Fruit fly (Drosophila melanogaster) whole organism, embryonic: Measurements from ENCODE around the gene CG6040.

Experiments used
- CG10431 ChIP-seq: fragments of 200-800 bp; sonication (Bioruptor generic); optimal IDR thresholded peaks from 3 replicates; lab custom pipeline; 2018; ENCODE audit warnings: missing biosample characterization, mild to moderate bottlenecking, missing genetic modification characterization
- CG13123 ChIP-seq: fragments of 200-800 bp; sonication (Bioruptor generic); optimal IDR thresholded peaks from 2 replicates; lab custom pipeline; 2016; ENCODE audit warnings: missing biosample characterization, missing genetic modification characterization
- CG13296 ChIP-seq: fragments of 200-800 bp; sonication (Bioruptor generic); optimal IDR thresholded peaks from 3 replicates; lab custom pipeline; 2018; ENCODE audit warnings: missing biosample characterization, mild to moderate bottlenecking, missing genetic modification characterization
- CG14860 ChIP-seq: fragments of 200-800 bp; sonication (Bioruptor generic); IDR thresholded peaks from 3 replicates; pipeline ENCODE4 v1.3.6; 2022; ENCODE audit warnings: missing biosample characterization, missing genetic modification characterization; ENCODE audit not compliant: partially characterized antibody
- CG14965 ChIP-seq: fragments of 200-800 bp; sonication (Bioruptor generic); optimal IDR thresholded peaks from 2 replicates; lab custom pipeline; 2016; ENCODE audit warnings: missing biosample characterization, missing genetic modification characterization, borderline replicate concordance
- CG1647 ChIP-seq: fragments of 200-800 bp; sonication (Bioruptor generic); optimal IDR thresholded peaks from 3 replicates; lab custom pipeline; 2016; ENCODE audit warnings: missing biosample characterization, missing genetic modification characterization
- CG34224 ChIP-seq: fragments of 200-800 bp; sonication (Bioruptor generic); IDR thresholded peaks from 3 replicates; pipeline ENCODE4 v1.3.6; 2022; ENCODE audit warnings: missing biosample characterization, missing genetic modification characterization; ENCODE audit not compliant: partially characterized antibody
- CG6683 ChIP-seq: fragments of 200-800 bp; sonication (Bioruptor generic); optimal IDR thresholded peaks from 2 replicates; lab custom pipeline; 2017; ENCODE audit warnings: missing biosample characterization, mild to moderate bottlenecking, missing genetic modification characterization, missing genetic modification reagents
- CG7839 ChIP-seq: fragments of 200-800 bp; sonication (Bioruptor generic); optimal IDR thresholded peaks from 3 replicates; lab custom pipeline; 2018; ENCODE audit warnings: missing biosample characterization, mild to moderate bottlenecking, missing genetic modification characterization, moderate library complexity
- CG8944 ChIP-seq: fragments of 200-800 bp; sonication (Bioruptor generic); optimal IDR thresholded peaks from 3 replicates; lab custom pipeline; 2016; ENCODE audit warnings: missing biosample characterization, missing genetic modification characterization
- Deaf1 ChIP-seq: fragments of 200-800 bp; optimal IDR thresholded peaks from 3 replicates; lab custom pipeline; 2019; ENCODE audit warnings: missing biosample characterization, mild to moderate bottlenecking, missing genetic modification characterization, moderate library complexity
- Elba2 ChIP-seq: fragments of 200-800 bp; sonication (Bioruptor generic); optimal IDR thresholded peaks from 3 replicates; lab custom pipeline; 2016; ENCODE audit warnings: missing biosample characterization, missing genetic modification characterization
- Fer2 ChIP-seq: fragments of 200-800 bp; sonication (Bioruptor generic); optimal IDR thresholded peaks from 2 replicates; lab custom pipeline; 2018; ENCODE audit warnings: missing biosample characterization, mild to moderate bottlenecking, missing genetic modification characterization, moderate library complexity
- Lim3 ChIP-seq: fragments of 200-800 bp; sonication (Bioruptor generic); IDR thresholded peaks from 2 replicates; pipeline ENCODE4 v1.3.6; 2022; ENCODE audit warnings: missing biosample characterization, missing genetic modification characterization
- Med ChIP-seq: fragments of 200-800 bp; sonication (Bioruptor generic); peaks from one replicate; lab custom pipeline; 2016; ENCODE audit warnings: missing biosample characterization, missing genetic modification characterization, mild to moderate bottlenecking, inconsistent platforms, moderate library complexity
- Neu2 ChIP-seq: fragments of 200-800 bp; sonication (Bioruptor generic); optimal IDR thresholded peaks from 3 replicates; lab custom pipeline; 2016; ENCODE audit warnings: missing biosample characterization, missing genetic modification characterization, borderline replicate concordance
- Oaz ChIP-seq: fragments of 200-800 bp; sonication (Bioruptor generic); IDR thresholded peaks from 2 replicates; pipeline ENCODE4 v1.3.6; 2022; ENCODE audit warnings: missing biosample characterization, missing genetic modification characterization
- Optix ChIP-seq: fragments of 200-800 bp; sonication (Bioruptor generic); IDR thresholded peaks from 3 replicates; pipeline ENCODE4 v1.3.6; 2022; ENCODE audit warnings: missing biosample characterization, missing genetic modification characterization
- Rx ChIP-seq: fragments of 200-800 bp; sonication (Bioruptor generic); IDR thresholded peaks from 2 replicates; pipeline ENCODE4 v1.3.6; 2022; ENCODE audit warnings: missing biosample characterization, missing genetic modification characterization
- Side ChIP-seq: fragments of 200-800 bp; sonication (Bioruptor generic); optimal IDR thresholded peaks from 2 replicates; lab custom pipeline; 2016; ENCODE audit warnings: missing biosample characterization, missing genetic modification characterization
- abd-A ChIP-seq: fragments of 200-800 bp; sonication (Bioruptor generic); optimal IDR thresholded peaks from 3 replicates; lab custom pipeline; 2019; ENCODE audit warnings: missing biosample characterization, mild to moderate bottlenecking, missing genetic modification characterization, moderate library complexity
- ac ChIP-seq: fragments of 200-800 bp; sonication (Bioruptor generic); optimal IDR thresholded peaks from 3 replicates; lab custom pipeline; 2017; ENCODE audit warnings: missing biosample characterization, mild to moderate bottlenecking, missing genetic modification characterization
- ap ChIP-seq: fragments of 200-800 bp; sonication (Bioruptor generic); IDR thresholded peaks from 2 replicates; pipeline ENCODE4 v1.3.6; 2022; ENCODE audit warnings: missing biosample characterization, missing genetic modification characterization
- chn ChIP-seq: fragments of 200-800 bp; sonication (Bioruptor generic); optimal IDR thresholded peaks from 2 replicates; lab custom pipeline; 2016; ENCODE audit warnings: missing biosample characterization, missing genetic modification characterization
- crol ChIP-seq: fragments of 200-800 bp; sonication (Bioruptor generic); IDR thresholded peaks from 2 replicates; pipeline ENCODE4 v1.3.6; 2022; ENCODE audit warnings: missing biosample characterization, missing genetic modification characterization
- crp ChIP-seq, 2 experiments: fragments of 200-800 bp; sonication (Bioruptor generic); optimal IDR thresholded peaks; 2 replicates in 1 of 2; 3 replicates in 1 of 2; lab custom pipeline; 2017; ENCODE audit warnings: missing biosample characterization in 2 of 2, missing genetic modification characterization in 2 of 2, mild to moderate bottlenecking in 1 of 2, moderate library complexity in 1 of 2
- dysf ChIP-seq: fragments of 200-800 bp; sonication (Bioruptor generic); IDR thresholded peaks from 3 replicates; pipeline ENCODE4 v1.3.6; 2022; ENCODE audit warnings: missing biosample characterization, missing genetic modification characterization
- gem ChIP-seq: fragments of 200-800 bp; sonication (Bioruptor generic); optimal IDR thresholded peaks from 2 replicates; lab custom pipeline; 2019; ENCODE audit warnings: missing biosample characterization, mild to moderate bottlenecking, missing genetic modification characterization, moderate library complexity
- h ChIP-seq: fragments of >200 bp; optimal IDR thresholded peaks from 2 replicates; lab custom pipeline; 2017
- her ChIP-seq: fragments of 200-800 bp; sonication (Bioruptor generic); optimal IDR thresholded peaks from 2 replicates; lab custom pipeline; 2016; ENCODE audit warnings: missing biosample characterization, missing genetic modification characterization
- kay ChIP-seq: fragments of 200-800 bp; sonication (Bioruptor generic); optimal IDR thresholded peaks from 2 replicates; lab custom pipeline; 2016; ENCODE audit warnings: missing biosample characterization, missing genetic modification characterization
- kni ChIP-seq: fragments of 200-800 bp; sonication (Bioruptor generic); optimal IDR thresholded peaks from 3 replicates; lab custom pipeline; 2017; ENCODE audit warnings: mild to moderate bottlenecking, missing biosample characterization, missing genetic modification reagents, missing genetic modification characterization
- knrl ChIP-seq: fragments of 200-800 bp; sonication (Bioruptor generic); IDR thresholded peaks from 3 replicates; pipeline ENCODE4 v1.3.6; 2022; ENCODE audit warnings: missing biosample characterization, missing genetic modification characterization; ENCODE audit not compliant: partially characterized antibody
- lab ChIP-seq: fragments of 200-800 bp; sonication (Bioruptor generic); optimal IDR thresholded peaks from 3 replicates; lab custom pipeline; 2017; ENCODE audit warnings: missing biosample characterization, missing genetic modification characterization, mild to moderate bottlenecking, moderate library complexity, missing genetic modification reagents
- nerfin-2 ChIP-seq: fragments of 200-800 bp; sonication (Bioruptor generic); IDR thresholded peaks from 2 replicates; pipeline ENCODE4 v1.3.6; 2022; ENCODE audit warnings: missing biosample characterization, missing genetic modification characterization; ENCODE audit not compliant: partially characterized antibody
- oc ChIP-seq: fragments of 200-800 bp; sonication (Bioruptor generic); optimal IDR thresholded peaks from 2 replicates; lab custom pipeline; 2018; ENCODE audit warnings: missing biosample characterization, mild to moderate bottlenecking, missing genetic modification characterization, moderate library complexity
- peb ChIP-seq: fragments of 200-800 bp; sonication (Bioruptor generic); IDR thresholded peaks from 2 replicates; pipeline ENCODE4 v1.3.6; 2022; ENCODE audit warnings: missing biosample characterization, missing genetic modification characterization
- sd ChIP-seq: fragments of 200-800 bp; sonication (Bioruptor generic); optimal IDR thresholded peaks from 3 replicates; lab custom pipeline; 2018; ENCODE audit warnings: missing biosample characterization, mild to moderate bottlenecking, missing genetic modification characterization, moderate library complexity
- sisA ChIP-seq: fragments of 200-800 bp; sonication (Bioruptor generic); IDR thresholded peaks from 2 replicates; pipeline ENCODE4 v1.3.6; 2022; ENCODE audit warnings: missing biosample characterization, missing genetic modification characterization
- slbo ChIP-seq: fragments of 200-800 bp; sonication (Bioruptor generic); IDR thresholded peaks from 2 replicates; pipeline ENCODE4 v1.3.6; 2022; ENCODE audit warnings: missing biosample characterization, missing genetic modification characterization
- sqz ChIP-seq: fragments of 200-800 bp; sonication (Bioruptor generic); optimal IDR thresholded peaks from 3 replicates; lab custom pipeline; 2018; ENCODE audit warnings: missing biosample characterization, mild to moderate bottlenecking, missing genetic modification characterization
- tap ChIP-seq: fragments of 200-800 bp; optimal IDR thresholded peaks from 3 replicates; lab custom pipeline; 2019; ENCODE audit warnings: missing biosample characterization, mild to moderate bottlenecking, missing genetic modification characterization, moderate library complexity
- tll ChIP-seq, 2 experiments: fragments of 200-800 bp in 1 of 2; fragments of >200 bp in 1 of 2; sonication (Bioruptor generic) in 1 of 2; optimal IDR thresholded peaks; 2 replicates each; lab custom pipeline; 2017 to 2019; ENCODE audit warnings: missing biosample characterization in 2 of 2, missing genetic modification characterization in 2 of 2, mild to moderate bottlenecking in 1 of 2, moderate library complexity in 1 of 2
- vvl ChIP-seq: fragments of 200-800 bp; sonication (Bioruptor generic); IDR thresholded peaks from 2 replicates; pipeline ENCODE4 v1.3.6; 2022; ENCODE audit warnings: missing biosample characterization, missing genetic modification characterization
- wor ChIP-seq: fragments of 200-800 bp; sonication (Bioruptor generic); IDR thresholded peaks from 2 replicates; pipeline ENCODE4 v1.3.6; 2022; ENCODE audit warnings: missing biosample characterization, missing genetic modification characterization

CG6040 gene

DNA sequence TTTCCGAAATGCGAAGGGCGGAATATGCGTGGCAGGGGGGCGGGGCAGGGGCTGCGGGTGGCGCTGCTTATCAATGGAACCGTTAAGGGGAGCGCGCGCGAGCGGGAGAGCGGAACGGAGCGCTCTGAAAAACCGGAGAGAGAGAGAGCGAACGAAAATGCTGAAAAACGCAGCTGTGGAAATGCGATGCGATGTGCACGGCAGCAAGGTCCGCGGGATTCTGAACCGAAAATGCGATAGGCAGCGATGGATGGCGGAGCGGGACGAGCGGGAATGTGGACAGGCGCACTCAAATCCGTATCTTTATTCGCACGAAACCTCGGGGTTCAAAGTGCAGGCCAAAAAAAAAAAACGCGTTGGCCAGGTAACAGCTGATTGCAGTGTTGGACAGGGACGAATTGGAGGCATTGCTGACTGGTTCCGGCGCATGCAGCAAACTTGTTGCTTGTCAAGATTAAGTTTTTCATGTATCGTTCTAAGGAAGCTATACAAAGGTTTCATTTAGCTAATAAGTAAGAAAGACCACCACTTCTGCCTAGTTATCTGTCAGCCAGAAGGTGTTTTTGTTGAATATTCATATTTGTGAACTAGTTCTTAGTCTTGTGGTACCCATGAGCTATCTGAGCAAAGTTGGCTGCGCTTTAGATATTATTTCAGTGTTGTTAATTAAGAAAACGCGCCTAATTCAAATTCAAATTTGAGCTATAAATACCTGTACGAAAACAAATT is 50.9 kb downstream of the CG6040 start, which contains the start of gene Ppcs (continued):
- TF ChIP-seq CG34224 (peak; percentile 66; the same call in 2 of the 3 replicates), Rx (GFP tag; lab: Robert Waterston, UW) (0 out of 2 replicates have a peak, but pooled peaks have one; percentile 4), CG14965 (GFP tag; lab: Kevin White, UChicago) (no peak), CG1647 (GFP tag; lab: Kevin White, UChicago) (peak; percentile 23), her (peak; percentile 58), Side (GFP tag; lab: Kevin White, UChicago) (peak; percentile 70), Neu2 (GFP tag; lab: Kevin White, UChicago) (peak; percentile 25), Fer2 (peak; percentile 50), sisA (peak; percentile 13; the same call in 1 of the 2 replicates)

dm6 chr3R:19150856-19151651 is 54.3 kb downstream of the CG6040 start:
- 0 out of 2 replicates have a peak, but pooled peaks have one; percentile 12 for TF ChIP-seq slbo (GFP tag; lab: Robert Waterston, UW)
- no peak for TF ChIP-seq tll (GFP tag; optimal IDR thresholded peaks at IDR 0.05; lab: Kevin White, UChicago)
- no peak for TF ChIP-seq CG13296 (GFP tag; lab: Kevin White, UChicago)
- TF ChIP-seq CG7839 (tag; lab: Kevin White, UChicago) = no peak
- no peak for TF ChIP-seq nerfin-2 (GFP tag; lab: Robert Waterston, UW)
- TF ChIP-seq peb (GFP tag; lab: Robert Waterston, UW) = no peak
- TF ChIP-seq Optix = no peak
- no peak for TF ChIP-seq CG13123 (GFP tag; lab: Kevin White, UChicago)
- TF ChIP-seq h (lab: Kevin White, UChicago) = no peak
- no peak for TF ChIP-seq chn (GFP tag; lab: Kevin White, UChicago)
- TF ChIP-seq Deaf1 (tag; lab: Kevin White, UChicago) = no peak
- peak; percentile 28; the same call in 1 of the 2 replicates for TF ChIP-seq crol (GFP tag; lab: Robert Waterston, UW)
- TF ChIP-seq CG10431 (GFP tag; lab: Kevin White, UChicago) = no peak
- no peak for TF ChIP-seq dysf (GFP tag; lab: Robert Waterston, UW)
- no peak for TF ChIP-seq CG8944 (GFP tag; lab: Kevin White, UChicago)
- peak; percentile 2 for TF ChIP-seq abd-A (tag; lab: Kevin White, UChicago)
- no peak for TF ChIP-seq Oaz (GFP tag; lab: Robert Waterston, UW)
- TF ChIP-seq kni (GFP tag; lab: Kevin White, UChicago) = peak; percentile 39
- no peak for TF ChIP-seq Lim3 (GFP tag; lab: Robert Waterston, UW)
- 0 out of 3 replicates have a peak, but pooled peaks have one; percentile 27 for TF ChIP-seq knrl
- TF ChIP-seq CG6683 (GFP tag; lab: Kevin White, UChicago) = no peak
- TF ChIP-seq ap (GFP tag; lab: Robert Waterston, UW) = no peak
- TF ChIP-seq ac (GFP tag; lab: Kevin White, UChicago) = no peak
- no peak for TF ChIP-seq tap (tag; lab: Kevin White, UChicago)
- no peak for TF ChIP-seq sd (tag; lab: Kevin White, UChicago)
- TF ChIP-seq lab (GFP tag; lab: Kevin White, UChicago) = no peak
- TF ChIP-seq crp (GFP tag; optimal IDR thresholded peaks at IDR 0.05; lab: Kevin White, UChicago) = no peak
- no peak for TF ChIP-seq gem (tag; lab: Kevin White, UChicago)
- peak; percentile 78 for TF ChIP-seq vvl (GFP tag; lab: Robert Waterston, UW)
- peak; percentile 45 for TF ChIP-seq oc (tag; lab: Kevin White, UChicago)
- no peak for TF ChIP-seq CG14860 (GFP tag; lab: Robert Waterston, UW)
- TF ChIP-seq wor (GFP tag; lab: Robert Waterston, UW) = no peak
- TF ChIP-seq kay (GFP tag; lab: Kevin White, UChicago) = peak; percentile 58
- TF ChIP-seq Med (GFP tag; lab: Kevin White, UChicago) = peak; percentile 50
- TF ChIP-seq sqz = peak; percentile 77
- TF ChIP-seq Elba2 (GFP tag; lab: Kevin White, UChicago) = no peak
- TF ChIP-seq, all 482 proteins: peak for 10
